Worm (Caenorhabditis elegans): Measurements from ENCODE around the gene B0416.10.

- TF ChIP-seq ama-1 (optimal IDR thresholded peaks at IDR 0.05) (no peak), B0310.2 (tag; optimal IDR thresholded peaks at IDR 0.05) (no peak), aly-1 (tag; optimal IDR thresholded peaks at IDR 0.05) (no peak), tbx-11 (GFP tag; IDR thresholded peaks at IDR 0.05) (no peak), hmbx-1 (tag; optimal IDR thresholded peaks at IDR 0.05) (no peak), flt-1 (GFP tag; IDR thresholded peaks at IDR 0.05) (no peak), ceh-36 (tag; optimal IDR thresholded peaks at IDR 0.05) (no peak), tbx-37 (GFP tag; conservative IDR thresholded peaks at IDR 0.05) (no peak), ets-7 (tag; optimal IDR thresholded peaks at IDR 0.05) (no peak)
These were observed 36.8 kb upstream of the B0416.10 start, which contains the start of gene H29C22.1 for ce11 chrX:9311225-9311624.
